Worm (Caenorhabditis elegans) whole organism, L4/young adult: ENCODE results near the gene C50F4.16.

ENCODE experiments used
- W03F9.2 ChIP-seq: fragments of 150-350 bp; optimal IDR thresholded peaks from 2 replicates; lab custom pipeline; 2014; ENCODE audit warnings: missing biosample characterization, missing genetic modification characterization
- dao-5 ChIP-seq: sonication (generic microtip); optimal IDR thresholded peaks from 2 replicates; lab custom pipeline; 2016; ENCODE audit warnings: missing genotype, missing genetic modification characterization, moderate library complexity, missing compliant biosample characterization
- him-1 ChIP-seq: sonication (generic microtip); optimal IDR thresholded peaks from 2 replicates; lab custom pipeline; 2016; ENCODE audit warnings: missing genotype, missing genetic modification reagents, missing genetic modification characterization, missing compliant biosample characterization

The C50F4.16 gene

ce11 chrV:9561624-9562179, 20.3 kb upstream of the C50F4.16 start, which contains the start of gene rgef-1:
rgef-1 (minus strand) TSS chrV:9561674.
- TF ChIP-seq dao-5 (tag; lab: Kevin White, UChicago): no peak
- peak; percentile 61 for TF ChIP-seq him-1 (tag; lab: Kevin White, UChicago)
- no peak for TF ChIP-seq W03F9.2 (tag; lab: Kevin White, UChicago)

ce11 chrV:9556668-9557067, 15.3 kb upstream of the C50F4.16 start:
- no peak for TF ChIP-seq W03F9.2 (tag; lab: Kevin White, UChicago)
- no peak for TF ChIP-seq dao-5 (tag; lab: Kevin White, UChicago)
- TF ChIP-seq him-1 (tag; lab: Kevin White, UChicago): no peak

- TF ChIP-seq dao-5 (tag; lab: Kevin White, UChicago) (no peak), W03F9.2 (tag; lab: Kevin White, UChicago) (no peak), him-1 (tag; lab: Kevin White, UChicago) (no peak)
Measured at ce11 chrV:9550313-9550712, 8.9 kb upstream of the C50F4.16 start, which contains the start of gene ehbp-1. ehbp-1 (plus strand) TSS chrV:9550644.

- TF ChIP-seq W03F9.2 (tag; lab: Kevin White, UChicago) (peak; percentile 65), dao-5 (tag; lab: Kevin White, UChicago) (no peak), him-1 (tag; lab: Kevin White, UChicago) (no peak)
Measured at ce11 chrV:9549459-9549858, 8.1 kb upstream of the C50F4.16 start, which contains the start of gene nstp-10. nstp-10 (minus strand) TSS chrV:9549836.

- TF ChIP-seq him-1 (tag; lab: Kevin White, UChicago): peak; percentile 96
- peak; percentile 37 for TF ChIP-seq dao-5 (tag; lab: Kevin White, UChicago)
- TF ChIP-seq W03F9.2 (tag; lab: Kevin White, UChicago): peak; percentile 97
Measured at ce11 chrV:9546860-9547269, 5.5 kb upstream of the C50F4.16 start, which contains the start of gene his-37. his-37 (plus strand) TSS chrV:9547105.

- TF ChIP-seq him-1 (tag; lab: Kevin White, UChicago): no peak
Measured at ce11 chrV:9546042-9546581, 4.7 kb upstream of the C50F4.16 start, which contains the start of gene C50F4.6. C50F4.6 (plus strand) TSS chrV:9546092.

ce11 chrV:9545238-9545709, 3.9 kb upstream of the C50F4.16 start, which contains the start of the genes his-35 and his-41:
his-35 (minus strand) TSS chrV:9545288.
his-41 (plus strand) TSS chrV:9545536.
- no peak for TF ChIP-seq him-1 (tag; lab: Kevin White, UChicago)
- TF ChIP-seq dao-5 (tag; lab: Kevin White, UChicago): no peak
- TF ChIP-seq W03F9.2 (tag; lab: Kevin White, UChicago): no peak

ce11 chrV:9544176-9544632, 2.8 kb upstream of the C50F4.16 start, which contains the start of gene mdf-1:
mdf-1 (minus strand) TSS chrV:9544226.
- peak; percentile 29 for TF ChIP-seq W03F9.2 (tag; lab: Kevin White, UChicago)
- no peak for TF ChIP-seq dao-5 (tag; lab: Kevin White, UChicago)
- peak; percentile 44 for TF ChIP-seq him-1 (tag; lab: Kevin White, UChicago)

- TF ChIP-seq W03F9.2 (tag; lab: Kevin White, UChicago) (no peak), dao-5 (tag; lab: Kevin White, UChicago) (no peak)
Measured at ce11 chrV:9539638-9540037, 1.8 kb downstream of the C50F4.16 start, which contains the start of gene C50F4.12. C50F4.12 (minus strand) TSS chrV:9539738.

- peak; percentile 2 for TF ChIP-seq him-1 (tag; lab: Kevin White, UChicago)
- no peak for TF ChIP-seq dao-5 (tag; lab: Kevin White, UChicago)
- TF ChIP-seq W03F9.2 (tag; lab: Kevin White, UChicago): no peak
Measured at ce11 chrV:9536505-9536904, 4.9 kb downstream of the C50F4.16 start, which contains the start of gene C50F4.4. C50F4.4 (plus strand) TSS chrV:9536771.

ce11 chrV:9534621-9535020, 6.8 kb downstream of the C50F4.16 start, which contains the start of gene tag-329:
tag-329 (plus strand) TSS chrV:9534921.
- TF ChIP-seq W03F9.2 (tag; lab: Kevin White, UChicago) (no peak), him-1 (tag; lab: Kevin White, UChicago) (no peak), dao-5 (tag; lab: Kevin White, UChicago) (no peak)

ce11 chrV:9531477-9531876, 9.9 kb downstream of the C50F4.16 start, which contains the start of the genes C50F4.10 and pfk-1.2:
C50F4.10 (minus strand) TSS chrV:9531577.
pfk-1.2 (plus strand) TSS chrV:9531801.
- TF ChIP-seq him-1 (tag; lab: Kevin White, UChicago) (no peak), dao-5 (tag; lab: Kevin White, UChicago) (no peak), W03F9.2 (tag; lab: Kevin White, UChicago) (no peak)

ce11 chrV:9527984-9528383, 13.4 kb downstream of the C50F4.16 start:
- TF ChIP-seq W03F9.2 (tag; lab: Kevin White, UChicago): no peak
- no peak for TF ChIP-seq him-1 (tag; lab: Kevin White, UChicago)
- TF ChIP-seq dao-5 (tag; lab: Kevin White, UChicago): no peak
